Worm (Caenorhabditis elegans) whole organism, L4 larva: Measurements from ENCODE around the gene F57B1.6.

Experiments
- D1046.2 ChIP-seq: fragments of 200-800 bp; sonication (Bioruptor generic); IDR thresholded peaks from 2 replicates; pipeline ENCODE4 v1.3.6; 2022; ENCODE audit warnings: missing genetic modification characterization, missing compliant biosample characterization
- F26F4.8 ChIP-seq: fragments of 200-800 bp; sonication (Bioruptor generic); conservative IDR thresholded peaks from 2 replicates; pipeline ENCODE4 v1.3.6; 2022; ENCODE audit warnings: missing genetic modification characterization, missing compliant biosample characterization
- F37D6.2 ChIP-seq: sonication (generic microtip); optimal IDR thresholded peaks from 2 replicates; lab custom pipeline; 2016; ENCODE audit warnings: mild to moderate bottlenecking, missing genetic modification characterization, missing compliant biosample characterization
- F44E2.7 ChIP-seq: fragments of 200-800 bp; sonication (Bioruptor generic); IDR thresholded peaks from 2 replicates; pipeline ENCODE4 v2.1.2; 2022; ENCODE audit warnings: missing genetic modification characterization, missing compliant biosample characterization
- Y105C5A.15 ChIP-seq: fragments of 200-800 bp; sonication (Bioruptor generic); IDR thresholded peaks from 2 replicates; pipeline ENCODE4 v1.3.6; 2022; ENCODE audit warnings: missing genetic modification characterization, missing compliant biosample characterization
- ZK546.5 ChIP-seq, 2 experiments: sonication (generic microtip); optimal IDR thresholded peaks; 2 replicates each; lab custom pipeline; 2017; ENCODE audit warnings: missing biosample characterization in 2 of 2, missing genetic modification characterization in 2 of 2
- attf-4 ChIP-seq: sonication (generic microtip); optimal IDR thresholded peaks from 3 replicates; lab custom pipeline; 2017; ENCODE audit warnings: missing biosample characterization, missing genetic modification characterization
- cey-2 ChIP-seq: sonication (generic microtip); optimal IDR thresholded peaks from 3 replicates; lab custom pipeline; 2017; ENCODE audit warnings: missing genetic modification characterization, mild to moderate bottlenecking, missing compliant biosample characterization, antibody characterized with exemption, borderline replicate concordance; ENCODE audit not compliant: insufficient read depth
- daf-19 ChIP-seq: fragments of 200-800 bp; sonication (Bioruptor generic); conservative IDR thresholded peaks from 2 replicates; pipeline ENCODE4 v1.3.6; 2022; ENCODE audit warnings: missing genetic modification characterization, missing compliant biosample characterization
- dmd-6 ChIP-seq: fragments of 200-800 bp; sonication (Bioruptor generic); IDR thresholded peaks from 2 replicates; pipeline ENCODE4 v1.3.6; 2022; ENCODE audit warnings: missing genetic modification reagents, missing genetic modification characterization, missing compliant biosample characterization
- dmd-8 ChIP-seq: fragments of 200-800 bp; sonication (Bioruptor generic); IDR thresholded peaks from 2 replicates; pipeline ENCODE4 v1.3.6; 2022; ENCODE audit warnings: missing genetic modification characterization, missing compliant biosample characterization
- dpl-1 ChIP-seq: fragments of 150-350 bp; optimal IDR thresholded peaks from 2 replicates; lab custom pipeline; 2014; ENCODE audit warnings: missing biosample characterization, missing genetic modification reagents, missing genetic modification characterization
- dve-1 ChIP-seq: sonication (generic microtip); optimal IDR thresholded peaks from 2 replicates; lab custom pipeline; 2017; ENCODE audit warnings: antibody characterized with exemption, mild to moderate bottlenecking, missing genetic modification characterization, missing compliant biosample characterization; ENCODE audit not compliant: insufficient read depth
- egl-27 ChIP-seq: sonication (generic microtip); optimal IDR thresholded peaks from 3 replicates; lab custom pipeline; 2017; ENCODE audit warnings: missing biosample characterization, missing genetic modification reagents, missing genetic modification characterization
- egl-43 ChIP-seq: fragments of 200-800 bp; sonication (Bioruptor generic); IDR thresholded peaks from 2 replicates; pipeline ENCODE4 v1.3.6; 2022; ENCODE audit warnings: missing genetic modification reagents, missing genetic modification characterization, missing compliant biosample characterization
- fos-1 ChIP-seq: fragments of 150-350 bp; optimal IDR thresholded peaks from 2 replicates; lab custom pipeline; 2014; ENCODE audit warnings: missing biosample characterization, missing genetic modification characterization
- hmg-1.1 ChIP-seq: fragments of 200-800 bp; sonication (Bioruptor generic); IDR thresholded peaks from 2 replicates; pipeline ENCODE4 v1.3.6; 2022; ENCODE audit warnings: missing genetic modification reagents, missing genetic modification characterization, missing compliant biosample characterization
- jun-1 ChIP-seq: fragments of 150-350 bp; optimal IDR thresholded peaks from 2 replicates; lab custom pipeline; 2014; ENCODE audit warnings: missing biosample characterization, missing genetic modification reagents, missing genetic modification characterization
- lin-1 ChIP-seq: fragments of 200-800 bp; sonication (Bioruptor generic); IDR thresholded peaks from 2 replicates; pipeline ENCODE4 v1.3.6; 2022; ENCODE audit warnings: missing genetic modification reagents, missing genetic modification characterization, missing compliant biosample characterization
- lin-13 ChIP-seq: fragments of 150-350 bp; optimal IDR thresholded peaks from 2 replicates; lab custom pipeline; 2014; ENCODE audit warnings: missing biosample characterization, missing genetic modification reagents, missing genetic modification characterization
- lin-38 ChIP-seq: fragments of 200-800 bp; sonication (Bioruptor generic); IDR thresholded peaks from 2 replicates; pipeline ENCODE4 v1.3.6; 2022; ENCODE audit warnings: missing genetic modification reagents, missing genetic modification characterization, missing compliant biosample characterization
- lsy-2 ChIP-seq, 2 experiments: fragments of 150-350 bp in 1 of 2; sonication (generic microtip) in 1 of 2; optimal IDR thresholded peaks; 2 replicates each; lab custom pipeline; 2014 to 2017; ENCODE audit warnings: missing biosample characterization in 2 of 2, missing genetic modification characterization in 2 of 2
- mdl-1 ChIP-seq, 2 experiments: fragments of 150-350 bp in 1 of 2; sonication (generic microtip) in 1 of 2; optimal IDR thresholded peaks; 2 replicates each; lab custom pipeline; 2014 to 2017; ENCODE audit warnings: missing biosample characterization in 2 of 2, missing genetic modification characterization in 2 of 2
- mdt-29 ChIP-seq: fragments of 200-800 bp; sonication (Bioruptor generic); IDR thresholded peaks from 2 replicates; pipeline ENCODE4 v1.3.6; 2022; ENCODE audit warnings: missing genetic modification reagents, missing genetic modification characterization, missing compliant biosample characterization
- mes-2 ChIP-seq: sonication (generic microtip); optimal IDR thresholded peaks from 2 replicates; lab custom pipeline; 2016; ENCODE audit warnings: missing genotype, mild to moderate bottlenecking, missing genetic modification characterization, missing compliant biosample characterization; ENCODE audit not compliant: poor library complexity, severe bottlenecking
- mxl-3 ChIP-seq: fragments of 200-800 bp; sonication (Bioruptor generic); optimal IDR thresholded peaks from 2 replicates; lab custom pipeline; 2018; ENCODE audit warnings: mild to moderate bottlenecking, missing genetic modification characterization, missing compliant biosample characterization
- nhr-102 ChIP-seq: sonication (generic microtip); optimal IDR thresholded peaks from 2 replicates; lab custom pipeline; 2016; ENCODE audit warnings: mild to moderate bottlenecking, missing genetic modification characterization, moderate library complexity, missing compliant biosample characterization
- nhr-111 ChIP-seq: fragments of 200-800 bp; sonication (Bioruptor generic); optimal IDR thresholded peaks from 2 replicates; lab custom pipeline; 2018; ENCODE audit warnings: mild to moderate bottlenecking, missing genetic modification characterization, missing compliant biosample characterization
- nhr-28 ChIP-seq: fragments of 150-350 bp; optimal IDR thresholded peaks from 2 replicates; lab custom pipeline; 2014; ENCODE audit warnings: missing biosample characterization, missing genetic modification characterization
- nhr-48 ChIP-seq: sonication (generic microtip); optimal IDR thresholded peaks from 2 replicates; lab custom pipeline; 2016; ENCODE audit warnings: mild to moderate bottlenecking, missing genetic modification characterization, missing compliant biosample characterization
- nhr-77 ChIP-seq: fragments of 150-350 bp; optimal IDR thresholded peaks from 2 replicates; lab custom pipeline; 2014; ENCODE audit warnings: missing biosample characterization, missing genetic modification characterization
- rbr-2 ChIP-seq: sonication (generic microtip); optimal IDR thresholded peaks from 2 replicates; lab custom pipeline; 2016; ENCODE audit warnings: missing genotype, missing genetic modification characterization, missing compliant biosample characterization
- snpc-4 ChIP-seq: fragments of 150-350 bp; optimal IDR thresholded peaks from 2 replicates; lab custom pipeline; 2014; ENCODE audit warnings: missing biosample characterization, missing genetic modification characterization
- unc-39 ChIP-seq: sonication (generic microtip); optimal IDR thresholded peaks from 2 replicates; lab custom pipeline; 2017; ENCODE audit warnings: missing biosample characterization, missing genetic modification characterization
- zip-2 ChIP-seq: fragments of 150-350 bp; optimal IDR thresholded peaks from 2 replicates; lab custom pipeline; 2014; ENCODE audit warnings: missing biosample characterization, missing genetic modification characterization
- ztf-11 ChIP-seq: fragments of 150-350 bp; optimal IDR thresholded peaks from 2 replicates; lab custom pipeline; 2014; ENCODE audit warnings: missing biosample characterization, missing genetic modification characterization

F57B1.6 gene

DNA sequence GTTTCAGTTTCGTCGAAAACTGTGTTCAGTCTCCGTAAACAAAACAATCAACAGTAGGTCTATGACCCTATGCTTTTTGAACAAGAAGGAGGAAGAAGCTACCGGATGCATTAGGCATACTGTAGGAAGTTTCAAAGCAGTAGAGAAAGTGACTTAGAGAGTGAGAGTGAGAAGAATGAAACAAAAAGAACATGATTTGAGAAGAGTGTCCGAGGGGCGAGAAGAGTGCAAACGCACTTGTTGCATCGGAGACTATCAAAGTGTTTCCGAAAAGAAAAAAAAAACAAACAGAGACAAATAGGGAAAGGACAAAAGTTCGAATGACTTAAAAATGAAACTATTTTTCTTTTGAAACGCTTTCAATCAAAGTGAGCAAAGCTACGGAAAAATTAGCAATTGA, 33.8 kb downstream of the F57B1.6 start:
- no peak for TF ChIP-seq mxl-3 (GFP tag; lab: Kevin White, UChicago)
- peak; percentile 56 for TF ChIP-seq dmd-6
- TF ChIP-seq nhr-48, result peak; percentile 94
- TF ChIP-seq cey-2 (tag; lab: Kevin White, UChicago), result no peak
- TF ChIP-seq zip-2, result no peak
- TF ChIP-seq nhr-28 (tag; lab: Kevin White, UChicago), result peak; percentile 55
- TF ChIP-seq mdl-1 (tag; optimal IDR thresholded peaks at IDR 0.05; lab: Kevin White, UChicago), result peak in 1 of 2 experiments; percentile 28

DNA sequence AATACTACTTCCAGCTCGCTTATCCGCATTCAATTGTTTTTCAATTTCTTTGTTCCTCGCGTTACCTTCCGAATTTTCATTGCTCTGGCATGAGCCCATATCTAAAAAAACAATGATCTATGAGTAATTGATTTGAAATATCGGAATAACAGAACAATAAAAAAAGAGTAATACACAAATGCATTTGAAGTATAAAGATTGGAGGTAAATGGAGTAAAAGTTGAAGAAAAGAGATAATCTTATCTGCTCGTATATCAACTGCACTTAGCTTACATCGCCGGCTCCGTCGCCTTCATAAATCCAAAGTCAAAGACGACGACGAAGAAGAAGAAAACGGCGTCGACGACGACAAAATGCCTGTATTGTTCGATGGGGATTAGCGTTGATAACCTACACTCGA, 40.0 kb downstream of the F57B1.6 start, which contains the start of gene odr-3:
TSS of gene odr-3 (minus strand) at position 101 of the 400 bp plus-strand sequence.
- TF ChIP-seq rbr-2 (tag; lab: Kevin White, UChicago), result no peak
- TF ChIP-seq F37D6.2 (tag; lab: Kevin White, UChicago), result no peak
- TF ChIP-seq lin-13 (GFP tag; lab: Kevin White, UChicago), result no peak
- no peak for TF ChIP-seq egl-27 (tag; lab: Kevin White, UChicago)
- TF ChIP-seq ZK546.5 (tag; optimal IDR thresholded peaks at IDR 0.05; lab: Kevin White, UChicago), result no peak
- no peak for TF ChIP-seq lin-1 (GFP tag; lab: Robert Waterston, UW)
- no peak for TF ChIP-seq nhr-48
- no peak for TF ChIP-seq mes-2 (tag; lab: Kevin White, UChicago)
- no peak for TF ChIP-seq ztf-11
- no peak for TF ChIP-seq unc-39 (tag; lab: Kevin White, UChicago)
- no peak for TF ChIP-seq nhr-111
- no peak for TF ChIP-seq F26F4.8
- no peak for TF ChIP-seq dve-1 (tag; lab: Kevin White, UChicago)
- no peak for TF ChIP-seq jun-1
- no peak for TF ChIP-seq nhr-77 (tag; lab: Kevin White, UChicago)
- no peak for TF ChIP-seq dpl-1
- no peak for TF ChIP-seq Y105C5A.15 (GFP tag; lab: Robert Waterston, UW)
- TF ChIP-seq attf-4 (tag; lab: Kevin White, UChicago), result no peak

DNA sequence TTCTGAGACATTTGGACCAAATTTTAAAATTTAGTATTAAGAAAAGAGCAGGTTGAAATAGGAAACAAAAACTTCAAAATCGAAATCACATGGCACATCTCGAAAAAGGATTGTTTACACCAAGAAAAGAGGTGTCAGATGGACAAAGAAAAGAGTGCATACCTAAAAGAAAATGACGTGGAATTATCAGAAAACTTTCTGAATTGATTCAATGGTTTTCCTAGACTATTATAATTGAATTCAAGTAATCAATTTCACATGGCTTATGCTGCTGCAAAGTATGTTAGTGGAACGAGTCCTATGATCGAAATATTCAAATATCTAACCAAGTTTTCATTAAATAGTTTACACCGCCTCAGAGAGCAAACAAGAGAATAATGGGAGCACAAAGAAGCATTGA, 43.4 kb downstream of the F57B1.6 start:
- TF ChIP-seq dmd-8 (no peak), hmg-1.1 (GFP tag; lab: Robert Waterston, UW) (no peak), D1046.2 (GFP tag; lab: Robert Waterston, UW) (no peak), F44E2.7 (GFP tag; lab: Robert Waterston, UW) (no peak), lin-13 (GFP tag; lab: Kevin White, UChicago) (no peak), dpl-1 (no peak), mdt-29 (GFP tag; lab: Robert Waterston, UW) (no peak), daf-19 (GFP tag; lab: Robert Waterston, UW) (no peak), egl-43 (no peak), dmd-6 (no peak), lsy-2 (tag; optimal IDR thresholded peaks at IDR 0.05; lab: Kevin White, UChicago) (no peak), fos-1 (tag; lab: Kevin White, UChicago) (no peak), nhr-102 (no peak), snpc-4 (tag; lab: Kevin White, UChicago) (no peak), lin-38 (GFP tag; lab: Robert Waterston, UW) (no peak)

DNA sequence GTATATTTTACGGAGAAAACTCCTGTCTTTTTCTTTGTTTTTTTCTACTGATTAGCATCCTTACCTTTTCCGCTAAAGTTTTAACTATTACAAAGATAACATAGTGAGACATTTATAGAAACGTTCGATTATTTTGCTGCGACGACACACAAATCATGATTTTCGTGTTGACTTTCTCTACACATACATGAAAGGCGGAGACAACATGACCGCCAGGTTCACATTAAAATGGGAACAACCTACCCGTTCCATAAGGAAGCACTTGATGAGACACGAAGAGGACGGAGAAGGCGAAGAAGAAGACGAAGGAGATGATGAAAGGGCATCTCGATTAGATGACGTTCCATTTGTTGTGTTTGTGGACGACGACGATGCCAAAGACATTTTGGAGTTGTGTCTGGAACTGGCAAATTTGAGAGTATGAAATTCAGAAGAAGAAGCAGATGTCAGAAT, 49.5 kb downstream of the F57B1.6 start, which contains the start of gene C34D1.4:
TSS of gene C34D1.4 (minus strand) at position 403 of the 453 bp plus-strand sequence.
- TF ChIP-seq egl-27 (tag; lab: Kevin White, UChicago) (no peak), nhr-28 (tag; lab: Kevin White, UChicago) (peak; percentile 26)
